Worm (Caenorhabditis elegans) whole organism, mixed stage, embryonic: ENCODE measurements around the gene K11H12.4.

ENCODE experiments used
- bed-3 ChIP-seq: fragments of 200-800 bp; sonication (Bioruptor generic); optimal IDR thresholded peaks from 3 replicates; lab custom pipeline; 2018; ENCODE audit warnings: mild to moderate bottlenecking, missing genetic modification characterization, moderate library complexity, missing compliant biosample characterization
- ceh-39 ChIP-seq: fragments of 150-350 bp; optimal IDR thresholded peaks from 2 replicates; lab custom pipeline; 2014; ENCODE audit warnings: missing biosample characterization, missing genetic modification characterization
- ceh-83 ChIP-seq: fragments of 200-800 bp; sonication (Bioruptor generic); optimal IDR thresholded peaks from 2 replicates; lab custom pipeline; 2018; ENCODE audit warnings: mild to moderate bottlenecking, missing genetic modification characterization, missing compliant biosample characterization
- ces-1 ChIP-seq: fragments of 150-350 bp; optimal IDR thresholded peaks from 2 replicates; lab custom pipeline; 2014; ENCODE audit warnings: missing biosample characterization, missing genetic modification reagents, missing genetic modification characterization
- cnd-1 ChIP-seq: fragments of 200-800 bp; sonication (Bioruptor generic); optimal IDR thresholded peaks from 2 replicates; lab custom pipeline; 2018; ENCODE audit warnings: mild to moderate bottlenecking, missing genetic modification characterization, missing compliant biosample characterization
- elt-1 ChIP-seq: sonication (generic microtip); optimal IDR thresholded peaks from 2 replicates; lab custom pipeline; 2017; ENCODE audit warnings: missing genetic modification characterization, mild to moderate bottlenecking, missing compliant biosample characterization, antibody characterized with exemption, moderate library complexity, borderline replicate concordance; ENCODE audit not compliant: insufficient read depth
- elt-3 ChIP-seq: fragments of 150-350 bp; optimal IDR thresholded peaks from 2 replicates; lab custom pipeline; 2014; ENCODE audit warnings: missing biosample characterization, missing genetic modification characterization
- flh-1 ChIP-seq: fragments of 200-800 bp; sonication (Bioruptor generic); optimal IDR thresholded peaks from 2 replicates; lab custom pipeline; 2018; ENCODE audit warnings: mild to moderate bottlenecking, missing genetic modification characterization, moderate library complexity, missing compliant biosample characterization
- ham-2 ChIP-seq: fragments of 200-800 bp; sonication (Bioruptor generic); optimal IDR thresholded peaks from 2 replicates; lab custom pipeline; 2018; ENCODE audit warnings: mild to moderate bottlenecking, missing genetic modification characterization, missing compliant biosample characterization
- hlh-1 ChIP-seq: fragments of 150-350 bp; optimal IDR thresholded peaks from 2 replicates; lab custom pipeline; 2014; ENCODE audit warnings: missing biosample characterization, missing genetic modification reagents, missing genetic modification characterization
- lin-13 ChIP-seq: fragments of 150-350 bp; optimal IDR thresholded peaks from 2 replicates; lab custom pipeline; 2014; ENCODE audit warnings: missing biosample characterization, missing genetic modification characterization
- lin-32 ChIP-seq: fragments of 200-800 bp; sonication (Bioruptor generic); optimal IDR thresholded peaks from 2 replicates; lab custom pipeline; 2018; ENCODE audit warnings: mild to moderate bottlenecking, missing genetic modification characterization, missing compliant biosample characterization
- lsy-2 ChIP-seq: fragments of 150-350 bp; optimal IDR thresholded peaks from 2 replicates; lab custom pipeline; 2014; ENCODE audit warnings: missing biosample characterization, missing genetic modification characterization
- mab-5 ChIP-seq: fragments of 150-350 bp; optimal IDR thresholded peaks from 2 replicates; lab custom pipeline; 2014; ENCODE audit warnings: missing biosample characterization, missing genetic modification characterization
- mep-1 ChIP-seq: fragments of 150-350 bp; optimal IDR thresholded peaks from 2 replicates; lab custom pipeline; 2017; ENCODE audit warnings: missing biosample characterization, missing genetic modification reagents, missing genetic modification characterization, inconsistent platforms
- mls-2 ChIP-seq: sonication (generic microtip); optimal IDR thresholded peaks from 2 replicates; lab custom pipeline; 2016; ENCODE audit warnings: mild to moderate bottlenecking, missing genetic modification characterization, moderate library complexity, missing compliant biosample characterization
- nhr-12 ChIP-seq: fragments of 150-350 bp; optimal IDR thresholded peaks from 2 replicates; lab custom pipeline; 2014; ENCODE audit warnings: missing biosample characterization, missing genetic modification characterization
- nhr-76 ChIP-seq: sonication (generic microtip); optimal IDR thresholded peaks from 2 replicates; lab custom pipeline; 2017; ENCODE audit warnings: missing biosample characterization, missing genetic modification characterization
- pha-4 ChIP-seq: fragments of 150-350 bp; optimal IDR thresholded peaks from 2 replicates; lab custom pipeline; 2018; ENCODE audit warnings: missing biosample characterization, missing genetic modification reagents, missing genetic modification characterization
- sem-2 ChIP-seq: fragments of 200-800 bp; sonication (Bioruptor generic); optimal IDR thresholded peaks from 2 replicates; lab custom pipeline; 2018; ENCODE audit warnings: mild to moderate bottlenecking, missing genetic modification characterization, missing compliant biosample characterization
- sptf-1 ChIP-seq: sonication (generic microtip); optimal IDR thresholded peaks from 2 replicates; lab custom pipeline; 2017; ENCODE audit warnings: mild to moderate bottlenecking, missing genetic modification characterization, moderate library complexity, missing compliant biosample characterization
- tbx-8 ChIP-seq: fragments of 200-800 bp; sonication (Bioruptor generic); optimal IDR thresholded peaks from 2 replicates; lab custom pipeline; 2018; ENCODE audit warnings: mild to moderate bottlenecking, missing genetic modification characterization, moderate library complexity, missing compliant biosample characterization
- unc-120 ChIP-seq: sonication (generic microtip); optimal IDR thresholded peaks from 2 replicates; lab custom pipeline; 2017; ENCODE audit warnings: missing genetic modification characterization, missing compliant biosample characterization; ENCODE audit not compliant: poor library complexity, severe bottlenecking
- unc-62 ChIP-seq: fragments of 150-350 bp; optimal IDR thresholded peaks from 2 replicates; lab custom pipeline; 2014; ENCODE audit warnings: missing biosample characterization, missing genetic modification reagents, missing genetic modification characterization

The K11H12.4 gene

ce11 chrIV:631869-632268 is 43.8 kb downstream of the K11H12.4 start:
- TF ChIP-seq unc-62 (GFP tag; lab: Kevin White, UChicago), result no peak
- TF ChIP-seq mab-5 (tag; lab: Kevin White, UChicago), result no peak
- TF ChIP-seq mep-1 (tag; lab: Kevin White, UChicago), result no peak
- no peak for TF ChIP-seq lin-13 (tag; lab: Kevin White, UChicago)
- TF ChIP-seq elt-3 (tag; lab: Kevin White, UChicago), result no peak
- no peak for TF ChIP-seq ces-1 (GFP tag; lab: Kevin White, UChicago)
- no peak for TF ChIP-seq cnd-1 (tag; lab: Kevin White, UChicago)
- no peak for TF ChIP-seq sem-2
- TF ChIP-seq nhr-76 (tag; lab: Kevin White, UChicago), result no peak
- TF ChIP-seq nhr-12 (tag; lab: Kevin White, UChicago), result no peak
- TF ChIP-seq, all 35 proteins: peak for 0

- TF ChIP-seq hlh-1, result no peak
- TF ChIP-seq bed-3 (GFP tag; lab: Kevin White, UChicago), result no peak
- TF ChIP-seq ceh-83 (GFP tag; lab: Kevin White, UChicago), result no peak
- TF ChIP-seq mls-2 (tag; lab: Kevin White, UChicago), result no peak
- no peak for TF ChIP-seq cnd-1 (tag; lab: Kevin White, UChicago)
- TF ChIP-seq nhr-76 (tag; lab: Kevin White, UChicago), result no peak
- no peak for TF ChIP-seq unc-120 (tag; lab: Kevin White, UChicago)
Observed at ce11 chrIV:630598-630997, 45.1 kb downstream of the K11H12.4 start.

ce11 chrIV:627237-627636 is 48.4 kb downstream of the K11H12.4 start, which contains the start of gene nhr-76:
nhr-76 (plus strand) TSS chrIV:627537.
- TF ChIP-seq ceh-83 (GFP tag; lab: Kevin White, UChicago), result no peak
- no peak for TF ChIP-seq hlh-1
- TF ChIP-seq bed-3 (GFP tag; lab: Kevin White, UChicago), result no peak
- TF ChIP-seq ceh-39, result no peak
- no peak for TF ChIP-seq pha-4
- TF ChIP-seq lsy-2 (tag; lab: Kevin White, UChicago), result no peak
- no peak for TF ChIP-seq sptf-1 (tag; lab: Kevin White, UChicago)
- no peak for TF ChIP-seq ham-2
- TF ChIP-seq tbx-8 (GFP tag; lab: Kevin White, UChicago), result no peak
- TF ChIP-seq sem-2, result no peak
- no peak for TF ChIP-seq elt-1 (tag; lab: Kevin White, UChicago)
- no peak for TF ChIP-seq lin-13 (tag; lab: Kevin White, UChicago)
- TF ChIP-seq flh-1 (GFP tag; lab: Kevin White, UChicago), result no peak
- TF ChIP-seq mls-2 (tag; lab: Kevin White, UChicago), result no peak
- TF ChIP-seq mab-5 (tag; lab: Kevin White, UChicago), result no peak
- TF ChIP-seq mep-1 (tag; lab: Kevin White, UChicago), result no peak
- no peak for TF ChIP-seq lin-32 (GFP tag; lab: Kevin White, UChicago)

- no peak for TF ChIP-seq pha-4
Observed at ce11 chrIV:625947-626548, 49.6 kb downstream of the K11H12.4 start.
